Worm (Caenorhabditis elegans) whole organism, young adult: ENCODE measurements around the gene pals-20.
"Not testable (repeated sequence)": the region's sequence is repeated elsewhere in the genome, so short reads cannot be mapped to it uniquely, and the experiment has no call there.

Experiments used
- B0019.2 ChIP-seq: fragments of 200-800 bp; sonication (Bioruptor generic); conservative IDR thresholded peaks from 2 replicates; pipeline ENCODE4 v1.3.6; 2022; ENCODE audit warnings: missing genetic modification reagents, missing genetic modification characterization, missing compliant biosample characterization
- B0261.1 ChIP-seq: sonication (generic microtip); optimal IDR thresholded peaks from 2 replicates; lab custom pipeline; 2016; ENCODE audit warnings: mild to moderate bottlenecking, missing genetic modification characterization, moderate library complexity, missing compliant biosample characterization
- C17E4.6 ChIP-seq: fragments of 200-800 bp; sonication (Bioruptor generic); IDR thresholded peaks from 2 replicates; pipeline ENCODE4 v1.3.6; 2022; ENCODE audit warnings: missing genetic modification reagents, missing genetic modification characterization, missing compliant biosample characterization
- F23B12.7 ChIP-seq: sonication (generic microtip); optimal IDR thresholded peaks from 2 replicates; lab custom pipeline; 2017; ENCODE audit warnings: missing genetic modification characterization, mild to moderate bottlenecking, missing compliant biosample characterization, antibody characterized with exemption, moderate library complexity; ENCODE audit not compliant: insufficient read depth
- F39B2.1 ChIP-seq: fragments of 200-800 bp; sonication (Bioruptor generic); IDR thresholded peaks from 2 replicates; pipeline ENCODE4 v1.3.6; 2022; ENCODE audit warnings: missing genetic modification reagents, missing genetic modification characterization, missing compliant biosample characterization
- K11D2.4 ChIP-seq: fragments of 200-800 bp; sonication (Bioruptor generic); IDR thresholded peaks from 2 replicates; pipeline ENCODE4 v1.3.6; 2022; ENCODE audit warnings: missing genetic modification reagents, missing genetic modification characterization, missing compliant biosample characterization
- K12H6.12 ChIP-seq: fragments of 200-800 bp; sonication (Bioruptor generic); optimal IDR thresholded peaks from 2 replicates; lab custom pipeline; 2018; ENCODE audit warnings: mild to moderate bottlenecking, missing genetic modification characterization, missing compliant biosample characterization
- T07F8.4 ChIP-seq: sonication (generic microtip); optimal IDR thresholded peaks from 2 replicates; lab custom pipeline; 2016; ENCODE audit warnings: mild to moderate bottlenecking, missing genetic modification characterization, moderate library complexity, missing compliant biosample characterization
- Y53F4B.3 ChIP-seq: fragments of 200-800 bp; sonication (Bioruptor generic); IDR thresholded peaks from 2 replicates; pipeline ENCODE4 v1.3.6; 2022; ENCODE audit warnings: missing genetic modification reagents, missing genetic modification characterization, missing compliant biosample characterization
- Y56A3A.18 ChIP-seq: fragments of 200-800 bp; sonication (Bioruptor generic); IDR thresholded peaks from 2 replicates; pipeline ENCODE4 v1.3.6; 2022; ENCODE audit warnings: missing genetic modification reagents, missing genetic modification characterization, missing compliant biosample characterization
- ZK185.1 ChIP-seq: sonication (generic microtip); optimal IDR thresholded peaks from 2 replicates; lab custom pipeline; 2016; ENCODE audit warnings: mild to moderate bottlenecking, missing genetic modification characterization, missing compliant biosample characterization; ENCODE audit not compliant: poor library complexity, severe bottlenecking
- attf-5 ChIP-seq: fragments of 200-800 bp; sonication (Bioruptor generic); optimal IDR thresholded peaks from 2 replicates; lab custom pipeline; 2018; ENCODE audit warnings: mild to moderate bottlenecking, missing genetic modification characterization, missing compliant biosample characterization
- cebp-1 ChIP-seq, 2 experiments: fragments of 200-800 bp in 1 of 2; sonication (Bioruptor generic) in 1 of 2; sonication (generic microtip) in 1 of 2; IDR thresholded peaks in 1 of 2; optimal IDR thresholded peaks in 1 of 2; 2 replicates each; pipeline versions ENCODE4 v1.3.6 to Lab custom; 2017 to 2022; ENCODE audit warnings: missing compliant biosample characterization in 2 of 2, missing genetic modification characterization in 2 of 2, mild to moderate bottlenecking in 1 of 2, missing genetic modification reagents in 1 of 2, moderate library complexity in 1 of 2
- cebp-2 ChIP-seq: fragments of 200-800 bp; sonication (Bioruptor generic); IDR thresholded peaks from 2 replicates; pipeline ENCODE4 v1.3.6; 2022; ENCODE audit warnings: missing genetic modification characterization, missing compliant biosample characterization
- ceh-40 ChIP-seq: fragments of 200-800 bp; sonication (Bioruptor generic); IDR thresholded peaks from 2 replicates; pipeline ENCODE4 v1.3.6; 2022; ENCODE audit warnings: missing genetic modification characterization, missing compliant biosample characterization
- ceh-91 ChIP-seq: fragments of 200-800 bp; sonication (Bioruptor generic); IDR thresholded peaks from 2 replicates; pipeline ENCODE4 v1.3.6; 2022; ENCODE audit warnings: missing genetic modification reagents, missing genetic modification characterization, missing compliant biosample characterization
- chd-7 ChIP-seq: sonication (generic microtip); optimal IDR thresholded peaks from 2 replicates; lab custom pipeline; 2016; ENCODE audit warnings: mild to moderate bottlenecking, missing genetic modification characterization, moderate library complexity, missing compliant biosample characterization
- die-1 ChIP-seq: sonication (generic microtip); optimal IDR thresholded peaks from 2 replicates; lab custom pipeline; 2016; ENCODE audit warnings: missing genotype, mild to moderate bottlenecking, missing genetic modification characterization, missing compliant biosample characterization
- dox-1 ChIP-seq: fragments of 200-800 bp; sonication (Bioruptor generic); IDR thresholded peaks from 2 replicates; pipeline ENCODE4 v1.3.6; 2022; ENCODE audit warnings: missing genetic modification reagents, missing genetic modification characterization, missing compliant biosample characterization
- egl-18 ChIP-seq: fragments of 200-800 bp; sonication (Bioruptor generic); IDR thresholded peaks from 2 replicates; pipeline ENCODE4 v1.3.6; 2022; ENCODE audit warnings: missing genetic modification reagents, missing genetic modification characterization, missing compliant biosample characterization
- egl-44 ChIP-seq: fragments of 200-800 bp; sonication (Bioruptor generic); IDR thresholded peaks from 2 replicates; pipeline ENCODE4 v1.3.6; 2022; ENCODE audit warnings: missing genetic modification reagents, missing genetic modification characterization, missing compliant biosample characterization
- ekl-4 ChIP-seq: fragments of 200-800 bp; sonication (Bioruptor generic); IDR thresholded peaks from 2 replicates; pipeline ENCODE4 v1.3.6; 2022; ENCODE audit warnings: missing genetic modification reagents, missing genetic modification characterization, missing compliant biosample characterization
- gei-17 ChIP-seq: fragments of 200-800 bp; sonication (Bioruptor generic); optimal IDR thresholded peaks from 2 replicates; lab custom pipeline; 2018; ENCODE audit warnings: mild to moderate bottlenecking, missing genetic modification characterization, missing compliant biosample characterization
- him-1 ChIP-seq: sonication (generic microtip); optimal IDR thresholded peaks from 2 replicates; lab custom pipeline; 2016; ENCODE audit warnings: missing genotype, missing genetic modification reagents, missing genetic modification characterization, missing compliant biosample characterization
- hmg-20 ChIP-seq: fragments of 200-800 bp; sonication (Bioruptor generic); IDR thresholded peaks from 2 replicates; pipeline ENCODE4 v1.3.6; 2022; ENCODE audit warnings: missing genetic modification reagents, missing genetic modification characterization, missing compliant biosample characterization
- hrde-1 ChIP-seq: sonication (generic microtip); optimal IDR thresholded peaks from 2 replicates; lab custom pipeline; 2016; ENCODE audit warnings: missing genetic modification characterization, mild to moderate bottlenecking, missing compliant biosample characterization, moderate library complexity, missing genotype, missing genetic modification reagents, borderline replicate concordance
- let-607 ChIP-seq, 2 experiments: fragments of 200-800 bp in 1 of 2; sonication (Bioruptor generic) in 1 of 2; sonication (generic microtip) in 1 of 2; optimal IDR thresholded peaks; 2 replicates each; lab custom pipeline; 2016 to 2018; ENCODE audit warnings: mild to moderate bottlenecking in 2 of 2, missing compliant biosample characterization in 2 of 2, missing genetic modification characterization in 2 of 2, moderate library complexity in 2 of 2, missing genotype in 1 of 2
- lin-26 ChIP-seq: fragments of 200-800 bp; sonication (Bioruptor generic); IDR thresholded peaks from 2 replicates; pipeline ENCODE4 v1.3.6; 2022; ENCODE audit warnings: missing genetic modification reagents, missing genetic modification characterization, missing compliant biosample characterization
- madf-10 ChIP-seq: sonication (generic microtip); optimal IDR thresholded peaks from 2 replicates; lab custom pipeline; 2016; ENCODE audit warnings: mild to moderate bottlenecking, missing genetic modification characterization, missing compliant biosample characterization
- nfya-1 ChIP-seq: sonication (generic microtip); optimal IDR thresholded peaks from 2 replicates; lab custom pipeline; 2017; ENCODE audit warnings: antibody characterized with exemption, missing compliant biosample characterization, missing genetic modification characterization, borderline replicate concordance; ENCODE audit not compliant: insufficient read depth
- nfyb-1 ChIP-seq: fragments of 200-800 bp; sonication (Bioruptor generic); IDR thresholded peaks from 2 replicates; pipeline ENCODE4 v1.3.6; 2022; ENCODE audit warnings: missing genetic modification reagents, missing genetic modification characterization, missing compliant biosample characterization
- pha-4 ChIP-seq: fragments of 150-350 bp; sonication (generic microtip); optimal IDR thresholded peaks from 2 replicates; lab custom pipeline; 2014; ENCODE audit warnings: missing biosample characterization, missing genetic modification reagents, missing genetic modification characterization
- rec-8 ChIP-seq, 2 experiments: sonication (generic microtip); optimal IDR thresholded peaks; 2 replicates each; lab custom pipeline; 2016; ENCODE audit warnings: mild to moderate bottlenecking in 2 of 2, missing genetic modification characterization in 2 of 2, missing genetic modification reagents in 2 of 2, missing genotype in 2 of 2, missing biosample characterization in 1 of 2, missing compliant biosample characterization in 1 of 2, moderate library complexity in 1 of 2
- rpc-1 ChIP-seq, 2 experiments: fragments of 150-350 bp in 1 of 2; sonication (generic microtip) in 1 of 2; optimal IDR thresholded peaks; 2 replicates each; lab custom pipeline; 2014 to 2018; ENCODE audit warnings: missing biosample characterization in 1 of 2, missing genetic modification characterization in 1 of 2, missing genetic modification reagents in 1 of 2, missing genotype in 1 of 2
- snpc-1.1 ChIP-seq: sonication (generic microtip); optimal IDR thresholded peaks from 2 replicates; lab custom pipeline; 2017; ENCODE audit warnings: missing genetic modification characterization, mild to moderate bottlenecking, missing compliant biosample characterization, antibody characterized with exemption, moderate library complexity, missing genotype, missing genetic modification reagents; ENCODE audit not compliant: insufficient read depth
- somi-1 ChIP-seq: fragments of 200-800 bp; sonication (Bioruptor generic); optimal IDR thresholded peaks from 2 replicates; lab custom pipeline; 2018; ENCODE audit warnings: mild to moderate bottlenecking, missing genetic modification characterization, missing compliant biosample characterization
- tbp1 ChIP-seq: fragments of 200-800 bp; sonication (Bioruptor generic); optimal IDR thresholded peaks from 2 replicates; lab custom pipeline; 2018; ENCODE audit warnings: mild to moderate bottlenecking, missing genetic modification characterization, missing compliant biosample characterization
- tbx-9 ChIP-seq: sonication (generic microtip); optimal IDR thresholded peaks from 2 replicates; lab custom pipeline; 2016; ENCODE audit warnings: borderline replicate concordance, missing genetic modification characterization, inconsistent platforms, missing compliant biosample characterization
- tlf-1 ChIP-seq: fragments of 200-800 bp; sonication (Bioruptor generic); optimal IDR thresholded peaks from 2 replicates; lab custom pipeline; 2018; ENCODE audit warnings: mild to moderate bottlenecking, missing genetic modification characterization, missing compliant biosample characterization
- ztf-18 ChIP-seq: sonication (generic microtip); optimal IDR thresholded peaks from 2 replicates; lab custom pipeline; 2016; ENCODE audit warnings: missing genotype, mild to moderate bottlenecking, missing genetic modification characterization, missing compliant biosample characterization
- ztf-28 ChIP-seq: fragments of 200-800 bp; sonication (Bioruptor generic); IDR thresholded peaks from 2 replicates; pipeline ENCODE4 v1.3.6; 2022; ENCODE audit warnings: missing genetic modification reagents, missing genetic modification characterization, missing compliant biosample characterization

Gene pals-20

DNA sequence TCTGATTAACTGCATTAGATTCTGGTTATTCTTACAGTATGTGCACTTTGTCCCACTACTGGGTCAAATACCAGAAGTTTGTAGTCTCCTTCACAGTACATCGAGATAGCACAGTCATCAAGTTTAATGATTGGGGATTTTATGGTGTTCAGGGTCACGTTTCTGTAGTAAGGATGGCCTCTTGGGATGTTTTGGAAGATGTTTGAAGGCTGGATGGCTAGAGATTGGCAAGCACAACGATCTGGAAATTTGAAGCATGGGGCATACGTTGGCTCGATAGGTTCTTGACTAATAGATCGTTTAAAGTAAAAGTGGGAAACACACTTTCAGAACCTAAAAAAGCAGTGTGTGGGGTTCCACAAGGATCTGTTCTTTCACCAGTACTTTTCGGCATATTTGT is 30.2 kb downstream of the pals-20 start, which contains the start of gene Y82E9BR.8:
Gene Y82E9BR.8 (minus strand): TSS at position 101 of the 400 bp plus-strand sequence.
- TF ChIP-seq attf-5; Y53F4B.3; K11D2.4 (GFP tag; lab: Robert Waterston, UW): not testable (repeated sequence)

DNA sequence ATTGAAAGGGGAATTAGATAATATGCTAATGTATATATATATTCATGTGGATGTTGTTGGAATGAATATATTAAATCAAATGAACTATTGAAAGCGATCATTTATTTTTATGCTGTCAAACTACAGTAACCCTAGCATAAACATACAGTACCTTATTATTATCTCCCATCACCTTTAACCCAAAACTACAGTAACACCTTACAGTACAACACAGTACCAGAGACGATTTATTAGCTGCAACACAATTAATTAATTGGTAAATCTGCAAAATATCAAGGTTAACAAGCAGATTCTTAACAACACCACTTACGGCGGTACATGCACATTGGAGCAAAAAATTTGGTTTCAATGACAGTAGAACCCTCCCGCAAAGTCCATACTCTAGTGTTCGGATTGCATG is 32.8 kb downstream of the pals-20 start, which contains the start of gene Y82E9BL.1:
Gene Y82E9BL.1 (minus strand): TSS at position 101 of the 400 bp plus-strand sequence.
- TF ChIP-seq F39B2.1 (GFP tag; lab: Robert Waterston, UW) (no peak), ztf-28 (GFP tag; lab: Robert Waterston, UW) (no peak), B0019.2 (no peak), egl-18 (GFP tag; lab: Robert Waterston, UW) (no peak), T07F8.4 (tag; lab: Kevin White, UChicago) (no peak), cebp-1 (GFP tag; IDR thresholded peaks at IDR 0.05; lab: Robert Waterston, UW) (no peak), cebp-1 (tag; optimal IDR thresholded peaks at IDR 0.05; lab: Kevin White, UChicago) (no peak), K12H6.12 (tag; lab: Kevin White, UChicago) (no peak), hmg-20 (no peak), madf-10 (tag; lab: Kevin White, UChicago) (no peak), tlf-1 (GFP tag; lab: Kevin White, UChicago) (no peak), tbp1 (GFP tag; lab: Kevin White, UChicago) (no peak), Y56A3A.18 (GFP tag; lab: Robert Waterston, UW) (no peak), B0261.1 (tag; lab: Kevin White, UChicago) (no peak), somi-1 (GFP tag; lab: Kevin White, UChicago) (no peak), ceh-91 (GFP tag; lab: Robert Waterston, UW) (no peak), rpc-1 (optimal IDR thresholded peaks at IDR 0.05; lab: Kevin White, UChicago) (no peak), rpc-1 (tag; optimal IDR thresholded peaks at IDR 0.05; lab: Kevin White, UChicago) (no peak), let-607 (tag; optimal IDR thresholded peaks at IDR 0.05; lab: Kevin White, UChicago) (no peak)

DNA sequence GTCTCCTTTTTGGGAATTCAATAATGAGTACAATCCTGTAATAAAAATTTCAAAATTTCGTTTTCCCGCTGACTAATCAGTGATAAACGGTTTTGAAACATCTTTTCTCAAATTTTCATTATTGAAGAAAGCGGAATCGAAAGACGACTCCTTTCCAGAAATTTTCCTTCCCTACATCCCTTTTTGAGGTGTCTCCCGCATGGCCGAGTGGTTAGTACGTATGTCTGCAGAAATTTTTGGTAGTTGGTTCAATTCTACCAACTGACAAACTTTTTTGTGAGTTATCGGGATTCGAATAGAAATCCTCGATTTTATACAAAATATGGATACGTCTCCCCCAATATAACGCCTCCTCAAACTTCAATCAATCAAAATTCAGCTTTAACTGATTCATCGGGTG is 33.6 kb downstream of the pals-20 start:
- TF ChIP-seq ekl-4 (GFP tag; lab: Robert Waterston, UW): no peak
- TF ChIP-seq Y53F4B.3: no peak
- peak; percentile 25 for TF ChIP-seq die-1 (tag; lab: Kevin White, UChicago)
- no peak for TF ChIP-seq ceh-40
- peak; percentile 49 for TF ChIP-seq rpc-1 (optimal IDR thresholded peaks at IDR 0.05; lab: Kevin White, UChicago)
- peak; percentile 72 for TF ChIP-seq rpc-1 (tag; optimal IDR thresholded peaks at IDR 0.05; lab: Kevin White, UChicago)
- TF ChIP-seq B0261.1 (tag; lab: Kevin White, UChicago): peak; percentile 68
- no peak for TF ChIP-seq C17E4.6
- peak; percentile 64; the same call in 1 of the 2 replicates for TF ChIP-seq lin-26
- TF ChIP-seq him-1 (tag; lab: Kevin White, UChicago): peak; percentile 33
- 0 out of 2 replicates have a peak, but pooled peaks have one; percentile 36 for TF ChIP-seq nfyb-1 (GFP tag; lab: Robert Waterston, UW)
- no peak for TF ChIP-seq rec-8 (tag; optimal IDR thresholded peaks at IDR 0.05; lab: Kevin White, UChicago)
- TF ChIP-seq tbp1 (GFP tag; lab: Kevin White, UChicago): peak; percentile 85
- TF ChIP-seq egl-18 (GFP tag; lab: Robert Waterston, UW): no peak
- TF ChIP-seq F23B12.7 (tag; lab: Kevin White, UChicago): no peak
- no peak for TF ChIP-seq pha-4
- peak; percentile 25 for TF ChIP-seq snpc-1.1 (tag; lab: Kevin White, UChicago)
- TF ChIP-seq, all 124 proteins: peak for 8

DNA sequence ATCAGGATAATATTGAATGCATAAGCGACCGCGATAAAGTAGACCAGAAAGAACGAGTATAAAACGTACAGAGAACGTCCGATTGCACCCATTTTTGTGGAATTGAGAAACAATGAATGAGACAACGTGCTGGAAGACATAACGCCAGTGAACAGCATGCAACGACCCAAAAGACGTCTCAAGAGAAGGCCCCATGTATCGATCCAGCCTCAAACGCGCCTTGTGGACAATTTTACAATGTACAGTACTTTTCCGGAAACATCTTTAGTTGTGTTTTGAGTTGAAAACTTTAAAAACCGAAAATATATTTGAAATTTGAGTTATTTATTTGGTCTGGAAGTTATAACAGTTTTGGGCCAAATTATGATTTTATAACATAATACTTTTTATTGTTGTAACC is 37.4 kb downstream of the pals-20 start, which contains the start of gene Y82E9BL.3:
Gene Y82E9BL.3 (minus strand): TSS at position 101 of the 400 bp plus-strand sequence.
- TF ChIP-seq ekl-4 (GFP tag; lab: Robert Waterston, UW): no peak
- no peak for TF ChIP-seq hrde-1 (tag; lab: Kevin White, UChicago)
- no peak for TF ChIP-seq cebp-2
- no peak for TF ChIP-seq ztf-18 (tag; lab: Kevin White, UChicago)
- no peak for TF ChIP-seq dox-1 (GFP tag; lab: Robert Waterston, UW)
- TF ChIP-seq tbp1 (GFP tag; lab: Kevin White, UChicago): no peak
- TF ChIP-seq nfya-1 (tag; lab: Kevin White, UChicago): no peak
- no peak for TF ChIP-seq lin-26
- TF ChIP-seq B0019.2: no peak
- no peak for TF ChIP-seq ZK185.1 (tag; lab: Kevin White, UChicago)
- no peak for TF ChIP-seq chd-7 (tag; lab: Kevin White, UChicago)
- TF ChIP-seq gei-17 (GFP tag; lab: Kevin White, UChicago): no peak
- no peak for TF ChIP-seq tbx-9 (tag; lab: Kevin White, UChicago)
- TF ChIP-seq egl-44: no peak
